Worm (Caenorhabditis elegans): ENCODE data around the gene ndub-2.

Gene ndub-2

DNA sequence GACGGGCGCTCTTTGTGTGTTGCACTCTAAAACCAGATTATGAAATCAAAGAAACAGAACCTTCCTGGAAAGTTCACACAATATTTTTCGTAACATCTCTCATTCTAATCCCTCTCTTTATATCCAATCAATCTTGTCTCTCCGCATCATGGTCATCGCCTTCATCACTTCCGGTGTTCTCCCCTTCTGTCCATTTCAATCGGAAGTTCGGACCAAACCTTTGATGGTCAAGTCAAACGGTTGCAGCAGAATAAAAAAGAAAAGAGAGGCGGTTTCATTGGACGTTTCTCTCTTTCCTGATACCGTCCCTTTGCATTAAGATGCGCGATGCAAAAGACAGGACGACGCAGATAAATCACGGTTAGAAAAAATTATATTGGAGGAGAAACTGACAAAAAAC is 36.9 kb downstream of the ndub-2 start:
- TF ChIP-seq blmp-1 (tag; optimal IDR thresholded peaks at IDR 0.05) (peak; percentile 86), mep-1 (tag; optimal IDR thresholded peaks at IDR 0.05) (peak; percentile 2), elt-3 (tag; optimal IDR thresholded peaks at IDR 0.05) (peak in 1 of 6 experiments; percentile 12), ama-1 (optimal IDR thresholded peaks at IDR 0.05) (no peak), sptf-1 (tag; optimal IDR thresholded peaks at IDR 0.05) (no peak), ceh-8 (GFP tag; optimal IDR thresholded peaks at IDR 0.05) (no peak), sox-4 (tag; optimal IDR thresholded peaks at IDR 0.05) (no peak), lin-14 (GFP tag; optimal IDR thresholded peaks at IDR 0.05) (peak; percentile 37), tbx-2 (tag; optimal IDR thresholded peaks at IDR 0.05) (no peak), fkh-10 (GFP tag; optimal IDR thresholded peaks at IDR 0.05) (no peak), nhr-85 (tag) (peak; percentile 52), ceh-90 (tag; optimal IDR thresholded peaks at IDR 0.05) (no peak), Y116A8C.19 (tag; optimal IDR thresholded peaks at IDR 0.05; ENCODE audit: borderline replicate concordance) (no peak)

DNA sequence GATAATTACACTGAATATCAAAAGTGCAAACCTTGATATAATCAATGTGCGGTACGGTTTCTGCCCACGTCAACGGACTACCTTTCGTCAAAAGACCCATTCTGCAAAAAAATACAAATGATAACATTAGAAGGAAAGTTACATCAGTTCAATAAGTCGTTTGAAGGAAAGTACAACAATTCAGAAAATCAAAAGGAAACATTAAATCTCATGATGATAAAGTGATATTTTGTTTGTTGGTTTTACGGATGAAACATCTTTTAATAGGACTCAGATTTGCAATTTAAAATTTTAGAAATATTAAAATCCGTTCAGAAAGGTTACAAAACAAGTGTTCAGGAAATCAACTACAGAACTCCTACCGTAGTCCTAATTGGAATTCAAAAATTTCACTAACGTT is 42.0 kb downstream of the ndub-2 start, which contains the start of gene gcs-1:
Gene gcs-1 (minus strand): TSS at position 101 of the 400 bp plus-strand sequence.
- TF ChIP-seq jun-1 (tag; optimal IDR thresholded peaks at IDR 0.05): no peak
- TF ChIP-seq efl-1 (optimal IDR thresholded peaks at IDR 0.05): no peak
- peak in 1 of 2 experiments; percentile 25 for TF ChIP-seq efl-1 (GFP tag; optimal IDR thresholded peaks at IDR 0.05 in 1 of 2)
- no peak for TF ChIP-seq irx-1 (tag; optimal IDR thresholded peaks at IDR 0.05)

DNA sequence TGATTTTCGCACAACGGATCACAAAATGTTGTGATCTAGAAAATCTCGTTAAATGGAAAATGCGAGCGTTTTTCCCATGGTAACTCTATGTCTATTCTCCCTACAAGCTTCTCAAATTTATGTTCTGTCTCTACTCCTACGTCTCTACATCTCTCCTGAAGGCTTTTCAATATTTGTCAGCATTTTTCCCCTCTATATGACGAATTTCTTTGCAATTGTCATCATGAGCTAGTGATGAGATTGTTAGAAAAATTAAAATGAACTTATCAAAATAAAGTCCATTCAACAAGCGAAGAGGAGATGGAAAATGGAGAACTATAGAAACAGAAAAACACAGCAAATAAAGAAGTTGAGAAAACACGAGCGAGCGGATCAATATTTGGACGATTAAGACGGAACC is 42.6 kb downstream of the ndub-2 start:
- TF ChIP-seq skn-1 (tag; optimal IDR thresholded peaks at IDR 0.05) (peak; percentile 91), ceh-63 (GFP tag; optimal IDR thresholded peaks at IDR 0.05) (no peak)

DNA sequence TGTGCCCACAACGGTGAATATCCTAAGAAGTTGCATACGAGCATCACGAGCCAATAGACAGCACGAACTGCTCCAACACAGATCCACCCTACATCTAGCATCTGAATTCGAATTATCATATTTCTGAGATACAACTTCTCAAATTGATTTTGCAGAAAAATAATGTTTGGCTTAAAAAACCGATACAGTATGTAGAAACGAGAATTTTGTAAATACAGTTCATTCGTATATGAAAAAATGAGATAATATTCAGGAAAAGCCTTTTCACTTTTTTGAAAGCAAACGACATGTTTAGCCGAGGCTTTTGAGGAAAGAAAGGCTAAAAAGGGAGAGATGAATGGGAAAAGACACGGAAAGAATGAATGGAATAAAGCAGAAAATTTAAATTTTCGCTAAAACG is 45.1 kb downstream of the ndub-2 start, which contains the start of gene F37B12.3:
Gene F37B12.3 (minus strand): TSS at position 101 of the 400 bp plus-strand sequence.
- no peak for TF ChIP-seq nhr-19 (GFP tag; conservative IDR thresholded peaks at IDR 0.05)
- no peak for TF ChIP-seq swsn-7 (tag; optimal IDR thresholded peaks at IDR 0.05)
- TF ChIP-seq elt-2 (tag; optimal IDR thresholded peaks at IDR 0.05): no peak
- TF ChIP-seq egl-13 (tag; optimal IDR thresholded peaks at IDR 0.05): no peak
- no peak for TF ChIP-seq snu-23 (GFP tag; optimal IDR thresholded peaks at IDR 0.05)
- TF ChIP-seq dsc-1 (tag; optimal IDR thresholded peaks at IDR 0.05): no peak
- TF ChIP-seq lin-39 (tag; optimal IDR thresholded peaks at IDR 0.05): no peak
- TF ChIP-seq lsy-2 (tag; optimal IDR thresholded peaks at IDR 0.05): no peak
- no peak for TF ChIP-seq nhr-85 (tag)
- no peak for TF ChIP-seq efl-3 (GFP tag; optimal IDR thresholded peaks at IDR 0.05)
- no peak for TF ChIP-seq ztf-11 (tag; optimal IDR thresholded peaks at IDR 0.05)
- no peak for TF ChIP-seq rnt-1 (tag; optimal IDR thresholded peaks at IDR 0.05)
- TF ChIP-seq ceh-63 (GFP tag; optimal IDR thresholded peaks at IDR 0.05): no peak
- TF ChIP-seq unc-86 (tag; optimal IDR thresholded peaks at IDR 0.05): no peak
- no peak for TF ChIP-seq C04F5.9 (tag; optimal IDR thresholded peaks at IDR 0.05)

DNA sequence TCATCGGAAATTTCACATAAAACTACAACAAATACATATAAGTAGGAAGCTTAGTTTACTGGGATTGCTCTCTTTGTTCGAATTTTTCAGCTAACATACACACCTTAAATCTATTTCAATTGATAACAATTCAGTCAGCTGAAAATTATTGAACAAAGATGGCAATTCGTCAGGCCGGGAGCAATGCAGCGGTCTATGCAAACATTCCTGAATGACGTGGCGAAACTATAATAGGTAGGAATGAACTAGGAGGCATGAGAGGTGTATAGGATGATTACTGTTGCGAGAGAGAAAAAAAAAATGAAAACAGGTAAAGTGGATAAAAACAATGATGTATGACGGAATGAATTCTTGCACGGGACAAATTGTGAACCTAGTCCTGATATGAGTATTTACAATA is 45.9 kb downstream of the ndub-2 start:
- TF ChIP-seq pqm-1 (tag; optimal IDR thresholded peaks at IDR 0.05) (no peak), unc-86 (tag; optimal IDR thresholded peaks at IDR 0.05) (no peak), ets-5 (GFP tag; IDR thresholded peaks at IDR 0.05) (no peak), pag-3 (tag; optimal IDR thresholded peaks at IDR 0.05; ENCODE audit: borderline replicate concordance, insufficient read depth) (no peak), tbx-2 (tag; optimal IDR thresholded peaks at IDR 0.05) (no peak), nhr-47 (tag; optimal IDR thresholded peaks at IDR 0.05) (no peak), alr-1 (tag; optimal IDR thresholded peaks at IDR 0.05; ENCODE audit: borderline replicate concordance) (no peak), fkh-8 (tag; optimal IDR thresholded peaks at IDR 0.05) (no peak), hpl-2 (GFP tag; optimal IDR thresholded peaks at IDR 0.05) (no peak), sox-4 (tag; optimal IDR thresholded peaks at IDR 0.05) (no peak), nhr-12 (tag; optimal IDR thresholded peaks at IDR 0.05) (no peak), lir-3 (tag; optimal IDR thresholded peaks at IDR 0.05; ENCODE audit: poor library complexity) (no peak), ceh-8 (GFP tag; optimal IDR thresholded peaks at IDR 0.05) (no peak)

Data from whole organism, L1 larva.